Worm (Caenorhabditis elegans) whole organism, dauer: Measurements from ENCODE around the gene F56D2.5.

Experiments
- unc-62 ChIP-seq: sonication (generic microtip); optimal IDR thresholded peaks from 2 replicates; lab custom pipeline; 2017; ENCODE audit warnings: missing biosample characterization, missing genetic modification reagents, missing genetic modification characterization

F56D2.5 gene

DNA sequence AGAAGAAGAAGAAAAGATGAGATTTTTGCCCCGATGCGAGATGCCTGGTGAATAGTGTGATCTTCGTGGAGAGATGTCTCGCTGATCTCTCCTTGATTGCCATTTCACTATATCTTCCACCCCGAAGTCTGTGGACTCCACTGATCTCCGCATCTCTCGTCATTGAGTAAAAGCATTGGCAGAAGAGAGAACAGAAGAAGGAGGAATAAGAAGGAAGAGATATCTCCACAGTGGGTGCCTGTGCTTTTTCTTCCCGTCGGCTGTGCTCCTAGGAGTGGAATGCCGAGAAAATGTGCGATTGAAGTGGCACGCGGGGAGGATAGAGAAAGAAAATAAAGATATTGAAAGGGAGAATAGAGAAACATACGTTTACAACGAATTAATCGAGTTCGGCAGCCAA, 17.5 kb downstream of the F56D2.5 start:
- no peak for TF ChIP-seq unc-62 (GFP tag; lab: Kevin White, UChicago)

DNA sequence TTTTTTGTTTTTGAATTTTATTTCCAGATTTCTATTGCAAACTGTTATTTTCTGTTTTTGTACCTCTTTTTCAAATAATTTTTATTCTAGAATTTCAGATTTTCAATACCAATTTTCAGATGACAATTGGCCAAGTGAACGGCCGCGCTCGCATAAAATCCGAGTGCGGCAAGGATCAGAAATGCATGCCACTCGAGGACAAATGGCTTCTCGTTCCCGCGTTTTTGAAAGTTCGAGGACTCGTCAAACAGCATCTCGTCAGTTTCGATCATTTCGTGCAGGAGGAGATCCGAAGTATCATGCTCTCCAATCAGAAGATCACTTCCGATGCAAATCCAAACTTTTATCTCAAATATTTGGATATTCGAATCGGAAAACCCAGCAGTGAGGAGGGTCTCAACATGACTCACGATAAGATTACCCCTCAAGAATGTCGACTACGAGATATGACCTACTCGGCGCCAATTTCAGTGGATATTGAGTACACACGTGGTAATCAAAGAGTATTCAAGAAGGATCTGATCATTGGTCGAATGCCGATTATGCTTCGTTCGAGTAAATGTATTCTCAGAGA, 23.9 kb downstream of the F56D2.5 start, which contains the start of gene rpc-2:
Gene rpc-2 (plus strand): TSS at position 120 of the 574 bp plus-strand sequence.
- TF ChIP-seq unc-62 (GFP tag; lab: Kevin White, UChicago): no peak

DNA sequence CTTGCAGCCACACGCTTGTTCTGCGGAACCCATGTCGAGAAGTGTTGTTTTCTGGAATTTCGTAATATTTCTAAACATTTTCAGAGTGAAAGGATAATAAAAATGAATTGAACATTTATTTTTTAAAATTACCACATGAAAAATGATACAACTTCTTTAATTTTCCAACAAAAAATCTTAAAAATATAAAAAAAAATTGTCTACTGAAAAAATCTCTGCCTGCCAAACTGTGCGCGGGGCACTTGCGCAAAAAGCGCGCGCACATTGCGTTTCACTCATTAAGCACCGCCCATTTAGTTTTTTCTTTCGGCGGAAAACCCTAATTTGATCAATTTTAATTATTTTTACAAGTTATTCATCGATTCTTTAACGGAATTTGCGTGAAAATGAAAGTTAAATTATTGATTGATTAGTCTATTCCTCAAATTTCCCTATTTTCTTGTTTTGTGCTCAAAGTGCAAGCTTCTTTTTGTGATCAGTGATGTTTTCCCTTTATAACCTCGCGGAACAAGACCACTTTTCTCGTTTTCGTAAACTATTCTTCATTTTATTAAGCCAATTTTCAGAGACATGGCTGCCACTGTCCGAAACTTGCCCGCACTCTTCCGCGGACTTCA, 26.2 kb downstream of the F56D2.5 start, which contains the start of the genes nmad-1 and hach-1:
Gene nmad-1 (minus strand): TSS at position 51 of the 617 bp plus-strand sequence.
Gene hach-1 (plus strand): TSS at position 567 of the 617 bp plus-strand sequence.
- no peak for TF ChIP-seq unc-62 (GFP tag; lab: Kevin White, UChicago)

DNA sequence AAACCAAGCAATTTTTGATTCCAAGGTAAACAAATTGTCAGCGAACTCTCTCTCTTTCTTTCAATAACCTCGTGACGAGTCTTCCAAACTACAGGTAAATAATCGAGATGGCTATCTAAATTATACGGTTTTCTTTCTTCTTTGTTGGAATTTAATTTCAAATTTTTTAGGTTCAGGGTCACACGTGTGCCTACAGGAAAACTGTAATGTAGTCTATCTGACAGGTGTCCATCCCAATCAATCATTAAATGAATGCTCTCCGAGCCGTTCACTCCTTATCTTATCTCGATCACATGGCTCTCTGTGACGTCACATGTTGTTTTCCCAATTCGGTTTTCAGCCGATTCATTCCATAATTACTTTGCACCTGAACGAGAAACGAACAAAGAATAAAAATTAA, 28.1 kb downstream of the F56D2.5 start:
- TF ChIP-seq unc-62 (GFP tag; lab: Kevin White, UChicago): no peak

DNA sequence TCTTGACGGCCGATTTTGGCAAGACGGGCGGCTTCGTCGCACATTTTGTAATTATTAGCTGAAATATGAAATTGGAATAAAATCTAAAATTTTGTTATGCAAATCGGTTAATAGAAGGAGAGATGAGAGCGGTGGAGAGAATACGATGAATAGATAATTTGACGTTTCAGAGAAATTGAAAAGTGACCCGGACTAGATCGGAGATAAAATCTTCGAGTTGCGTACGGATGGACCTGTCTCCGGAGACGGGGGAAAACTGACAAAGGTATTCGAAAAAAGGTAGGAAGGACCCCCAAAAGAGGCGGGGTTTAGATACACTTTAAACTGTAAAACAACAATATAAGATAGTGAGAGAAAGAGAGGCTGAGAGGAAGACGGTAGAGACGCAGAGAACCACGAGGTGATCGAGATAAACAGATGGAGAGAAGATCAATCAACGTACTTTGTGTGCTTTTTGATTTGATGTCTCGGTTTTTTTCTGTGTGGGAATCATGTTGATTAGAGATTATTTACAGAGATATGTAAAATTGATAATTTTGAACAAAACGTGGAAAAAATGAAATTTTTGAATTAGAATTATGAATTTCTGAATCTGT, 29.0 kb downstream of the F56D2.5 start, which contains the start of gene F09F7.6:
Gene F09F7.6 (minus strand): TSS at position 64 of the 596 bp plus-strand sequence.
- TF ChIP-seq unc-62 (GFP tag; lab: Kevin White, UChicago): no peak

DNA sequence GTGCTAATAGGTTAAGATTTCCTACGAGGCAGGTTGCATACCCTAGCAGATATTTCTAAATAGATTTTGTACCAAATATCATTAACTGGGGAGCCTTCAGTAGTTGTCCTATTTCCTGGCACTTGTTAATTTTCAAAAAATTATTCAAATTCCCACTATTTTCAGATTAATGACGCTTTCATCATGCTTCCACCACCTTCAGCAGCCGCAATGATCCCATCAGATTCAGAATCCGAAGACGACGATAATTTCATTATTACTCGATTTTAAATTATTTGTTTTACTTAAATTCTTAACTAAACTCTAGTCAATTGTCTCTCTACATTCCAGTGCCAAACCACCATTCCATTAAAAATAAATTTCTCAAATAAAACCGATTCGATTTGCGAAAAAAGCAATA, 30.4 kb downstream of the F56D2.5 start:
- TF ChIP-seq unc-62 (GFP tag; lab: Kevin White, UChicago): no peak

DNA sequence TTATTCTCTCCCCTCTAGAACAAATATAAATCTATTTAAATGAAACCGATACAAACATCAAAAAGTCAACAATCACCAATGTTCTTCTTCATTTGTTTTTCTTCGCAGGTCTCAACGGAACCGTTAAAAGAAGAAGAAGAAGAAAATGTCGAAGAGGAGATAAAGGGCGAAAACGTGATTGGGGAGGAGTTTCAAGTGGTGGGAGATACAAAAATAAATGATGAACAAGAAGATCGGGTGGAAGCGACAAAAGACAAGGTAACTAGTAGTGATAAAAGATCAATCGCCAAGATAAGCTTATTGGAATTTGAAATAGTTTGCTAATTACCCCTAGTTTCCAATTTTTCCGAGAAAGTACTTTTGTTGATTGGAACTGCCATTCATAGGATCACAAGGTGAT, 31.0 kb downstream of the F56D2.5 start:
- TF ChIP-seq unc-62 (GFP tag; lab: Kevin White, UChicago): no peak

DNA sequence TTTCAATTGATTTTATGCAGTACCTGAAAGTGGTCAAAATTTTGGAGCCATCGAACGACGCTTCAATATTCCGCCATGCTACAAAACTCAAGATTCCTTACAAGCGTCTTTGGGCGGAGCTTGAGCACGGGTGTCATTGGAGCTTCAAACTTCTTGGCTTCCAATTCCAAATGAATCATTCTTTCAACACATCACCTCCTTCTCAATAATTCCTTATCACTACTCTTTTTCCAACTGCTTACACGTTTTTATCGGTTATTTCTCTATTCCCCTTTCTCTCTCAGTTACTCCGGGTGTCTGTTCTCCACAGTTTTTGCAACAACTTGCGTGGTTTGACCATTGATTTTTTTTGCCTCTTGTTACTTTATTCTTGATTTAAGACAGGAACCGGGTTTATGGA, 34.5 kb downstream of the F56D2.5 start, which contains the start of gene F09F7.5:
Gene F09F7.5 (plus strand): TSS at position 258 of the 400 bp plus-strand sequence.
- no peak for TF ChIP-seq unc-62 (GFP tag; lab: Kevin White, UChicago)

DNA sequence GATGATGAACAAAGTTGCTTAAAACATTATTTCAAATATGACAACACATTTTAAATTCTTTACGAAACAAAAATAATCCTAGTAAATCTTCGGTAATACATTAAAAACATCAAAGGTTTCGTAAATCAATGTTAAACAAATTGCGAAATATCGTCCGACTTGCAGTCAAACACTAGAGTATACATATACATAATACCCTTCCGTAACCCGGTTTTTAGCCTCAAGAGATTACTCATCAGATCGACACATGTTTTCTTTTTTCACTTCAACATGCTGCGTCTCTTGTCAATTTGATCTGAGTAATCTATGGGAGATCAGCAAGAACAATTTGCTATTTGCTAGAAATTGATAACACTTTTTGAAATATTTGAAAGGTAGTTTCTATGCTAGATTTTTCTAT, 34.9 kb downstream of the F56D2.5 start:
- no peak for TF ChIP-seq unc-62 (GFP tag; lab: Kevin White, UChicago)

DNA sequence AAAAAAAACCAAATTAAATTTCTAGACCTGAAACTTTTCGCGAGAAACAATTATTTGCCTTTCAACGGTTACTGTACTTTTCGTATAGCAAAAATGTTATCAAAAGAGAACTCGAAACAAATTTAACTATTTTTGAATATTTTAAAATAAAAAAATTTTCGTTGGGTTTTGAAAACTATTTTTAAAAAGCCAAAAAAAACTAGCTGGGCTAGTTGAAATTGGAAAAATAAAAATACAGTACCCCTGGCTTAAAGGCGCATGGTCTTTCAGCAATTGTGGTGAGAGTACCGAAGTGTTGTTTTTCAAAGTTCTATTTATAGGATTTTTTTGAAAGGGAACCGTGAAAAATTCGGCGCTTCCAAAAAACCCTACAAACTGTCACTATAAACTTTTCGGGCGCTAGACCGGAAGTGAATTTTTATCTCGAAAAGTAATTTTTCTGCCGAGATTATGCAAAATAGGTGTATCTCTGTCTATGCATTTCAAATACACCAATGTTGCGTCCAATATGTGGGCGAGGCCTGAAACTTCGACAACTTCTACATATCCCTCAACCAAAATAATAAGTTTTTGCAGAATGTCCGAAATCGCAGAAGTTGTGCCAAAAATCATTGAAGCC, 37.4 kb downstream of the F56D2.5 start, which contains the start of gene D1044.1:
Gene D1044.1 (plus strand): TSS at position 569 of the 619 bp plus-strand sequence.
- TF ChIP-seq unc-62 (GFP tag; lab: Kevin White, UChicago): no peak

DNA sequence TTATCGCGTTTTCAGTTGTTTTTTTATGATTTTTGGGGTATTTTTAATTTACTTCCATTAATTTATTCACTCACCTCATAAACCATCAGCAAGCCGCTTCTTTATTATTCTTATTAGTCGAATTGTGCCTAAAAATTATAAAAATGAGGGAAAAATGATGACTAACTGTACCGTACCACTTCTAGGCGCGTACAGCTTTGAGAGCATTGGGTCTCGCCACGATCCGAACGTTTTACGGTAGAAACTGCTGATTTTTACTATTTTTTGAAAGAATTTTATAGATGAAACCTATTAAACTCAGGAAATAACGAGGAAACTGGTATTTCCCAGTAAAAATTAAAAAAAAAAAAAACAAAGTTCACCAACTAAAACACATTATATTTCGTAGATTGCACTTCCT, 38.2 kb downstream of the F56D2.5 start, which contains the start of gene D1044.6:
Gene D1044.6 (minus strand): TSS at position 128 of the 400 bp plus-strand sequence.
- no peak for TF ChIP-seq unc-62 (GFP tag; lab: Kevin White, UChicago)

DNA sequence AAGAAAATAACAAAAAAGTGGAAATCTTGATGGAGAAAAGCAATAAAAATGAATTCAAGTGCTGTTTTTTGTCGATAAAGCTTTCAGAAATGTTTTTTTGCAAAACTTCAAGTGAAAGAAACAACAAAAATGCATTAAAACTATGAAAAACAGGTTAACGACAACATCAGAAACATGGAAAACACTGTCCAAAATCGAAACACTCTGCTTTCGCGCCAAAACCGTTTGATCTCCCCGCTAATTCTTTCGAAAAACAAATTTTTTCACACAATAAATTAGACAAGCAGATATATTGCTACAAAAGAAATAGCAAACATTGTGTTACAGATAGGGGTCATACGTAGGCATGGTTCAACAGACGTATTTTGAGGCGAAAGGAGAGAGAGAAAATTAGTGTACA, 39.4 kb downstream of the F56D2.5 start:
- TF ChIP-seq unc-62 (GFP tag; lab: Kevin White, UChicago): no peak
